Worm (Caenorhabditis elegans) whole organism, mixed stage, embryonic: Measurements from ENCODE around the gene cht-2.

Source experiments
- blmp-1 ChIP-seq: fragments of 150-350 bp; optimal IDR thresholded peaks from 2 replicates; lab custom pipeline; 2014; ENCODE audit warnings: missing biosample characterization, missing genetic modification characterization
- ceh-39 ChIP-seq: fragments of 150-350 bp; optimal IDR thresholded peaks from 2 replicates; lab custom pipeline; 2014; ENCODE audit warnings: missing biosample characterization, missing genetic modification characterization
- nhr-28 ChIP-seq: fragments of 150-350 bp; optimal IDR thresholded peaks from 2 replicates; lab custom pipeline; 2014; ENCODE audit warnings: missing biosample characterization, missing genetic modification characterization
- unc-39 ChIP-seq: fragments of 150-350 bp; optimal IDR thresholded peaks from 2 replicates; lab custom pipeline; 2014; ENCODE audit warnings: missing biosample characterization, missing genetic modification characterization

DNA sequence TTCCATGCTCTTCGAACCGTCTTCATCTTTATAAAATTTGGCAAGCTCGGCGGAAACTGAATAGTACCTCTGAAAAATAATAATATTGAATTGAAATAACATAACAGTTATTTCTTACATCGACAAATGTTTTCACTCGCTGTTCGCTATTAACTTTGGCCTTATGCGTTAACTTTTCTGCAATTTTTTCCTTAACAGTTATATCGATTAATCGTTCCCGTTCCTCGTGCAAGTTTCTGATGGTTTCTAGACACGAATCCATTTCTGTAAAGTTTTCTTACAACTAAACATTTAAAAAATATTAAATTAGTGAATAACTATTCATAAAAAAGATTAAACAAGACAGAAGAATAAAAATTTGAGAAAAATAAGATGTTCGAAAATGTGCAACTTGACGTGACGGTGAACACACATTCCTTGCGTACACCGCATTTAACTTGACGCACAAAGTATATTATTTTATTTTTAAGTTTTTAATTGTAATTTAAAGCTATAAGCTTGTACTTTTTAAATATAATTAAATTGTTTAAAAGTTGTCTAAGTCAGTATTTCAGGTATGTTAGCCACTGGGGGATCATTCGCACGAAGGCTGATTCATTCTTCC, 4.5 kb downstream of the cht-2 start, which contains the start of the genes prp-9 and mrps-18B:
- no peak for TF ChIP-seq unc-39 (tag; lab: Kevin White, UChicago)
- no peak for TF ChIP-seq ceh-39 (tag; lab: Kevin White, UChicago)
- TF ChIP-seq nhr-28 (tag; lab: Kevin White, UChicago), result no peak
- no peak for TF ChIP-seq blmp-1 (tag; lab: Kevin White, UChicago)
